Worm (Caenorhabditis elegans): ENCODE data around the gene exos-9.

exos-9 gene

ce11 chrIII:7221103-7221502 lies 23.2 kb upstream of the exos-9 start:
- TF ChIP-seq skn-1 (tag; optimal IDR thresholded peaks at IDR 0.05) (no peak), nhr-102 (tag; optimal IDR thresholded peaks at IDR 0.05) (peak; percentile 23), R02D3.7 (tag; optimal IDR thresholded peaks at IDR 0.05) (peak; percentile 65), duxl-1 (tag; optimal IDR thresholded peaks at IDR 0.05; ENCODE audit: poor library complexity) (peak; percentile 16), lsy-2 (tag; optimal IDR thresholded peaks at IDR 0.05) (peak in 1 of 2 experiments; percentile 52), daf-16 (GFP tag; optimal IDR thresholded peaks at IDR 0.05) (no peak), daf-16 (tag; optimal IDR thresholded peaks at IDR 0.05) (peak; percentile 1), spr-3 (GFP tag; optimal IDR thresholded peaks at IDR 0.05) (no peak)

- TF ChIP-seq nhr-77 (tag; optimal IDR thresholded peaks at IDR 0.05) = no peak
- TF ChIP-seq hlh-30 (tag; optimal IDR thresholded peaks at IDR 0.05; ENCODE audit: insufficient read depth) = peak; percentile 68
- TF ChIP-seq aly-2 (tag; optimal IDR thresholded peaks at IDR 0.05) = no peak
- TF ChIP-seq ceh-20 (GFP tag; IDR thresholded peaks at IDR 0.05) = 0 out of 2 replicates have a peak, but pooled peaks have one; percentile 48
- TF ChIP-seq nhr-28 (tag; optimal IDR thresholded peaks at IDR 0.05) = peak; percentile 5
- no peak for TF ChIP-seq ceh-32 (tag; optimal IDR thresholded peaks at IDR 0.05; ENCODE audit: poor library complexity)
- peak; percentile 84 for TF ChIP-seq aha-1 (tag)
- no peak for TF ChIP-seq mes-2 (tag; optimal IDR thresholded peaks at IDR 0.05; ENCODE audit: poor library complexity, severe bottlenecking)
- no peak for TF ChIP-seq ceh-62 (tag; optimal IDR thresholded peaks at IDR 0.05)
- TF ChIP-seq tra-1 (GFP tag; IDR thresholded peaks at IDR 0.05) = no peak
- TF ChIP-seq daf-16 (GFP tag; optimal IDR thresholded peaks at IDR 0.05) = peak in 1 of 2 experiments; percentile 95
- no peak for TF ChIP-seq daf-16 (tag; optimal IDR thresholded peaks at IDR 0.05)
- TF ChIP-seq mdl-1 (tag; optimal IDR thresholded peaks at IDR 0.05) = peak in 1 of 2 experiments; percentile 0
- no peak for TF ChIP-seq attf-4 (tag; optimal IDR thresholded peaks at IDR 0.05)
- TF ChIP-seq lsy-2 (tag; optimal IDR thresholded peaks at IDR 0.05) = peak in 1 of 2 experiments; percentile 18
- peak; percentile 82 for TF ChIP-seq nhr-11 (tag; optimal IDR thresholded peaks at IDR 0.05)
- peak in 1 of 2 experiments; percentile 68 for TF ChIP-seq unc-62 (GFP tag; optimal IDR thresholded peaks at IDR 0.05 in 1 of 2)
- no peak for TF ChIP-seq unc-62 (tag; optimal IDR thresholded peaks at IDR 0.05)
- TF ChIP-seq hlh-11 (tag; optimal IDR thresholded peaks at IDR 0.05) = peak; percentile 68
Observed at ce11 chrIII:7216924-7217521, 19.1 kb upstream of the exos-9 start.

- TF ChIP-seq nhr-237 (tag; optimal IDR thresholded peaks at IDR 0.05) = no peak
- no peak for TF ChIP-seq rbr-2 (tag; optimal IDR thresholded peaks at IDR 0.05)
- TF ChIP-seq ZK337.2 (GFP tag; IDR thresholded peaks at IDR 0.05) = no peak
- TF ChIP-seq dmd-9 (GFP tag; IDR thresholded peaks at IDR 0.05) = no peak
- TF ChIP-seq ceh-28 (tag; optimal IDR thresholded peaks at IDR 0.05) = no peak
- no peak for TF ChIP-seq jun-1 (tag; optimal IDR thresholded peaks at IDR 0.05)
- TF ChIP-seq ama-1 (optimal IDR thresholded peaks at IDR 0.05) = no peak
- TF ChIP-seq egl-43 (GFP tag; IDR thresholded peaks at IDR 0.05) = no peak
- no peak for TF ChIP-seq lin-39 (tag; optimal IDR thresholded peaks at IDR 0.05)
- TF ChIP-seq pqm-1 (tag; optimal IDR thresholded peaks at IDR 0.05) = no peak
Observed at ce11 chrIII:7216226-7216625, 18.4 kb upstream of the exos-9 start, which contains the start of gene R151.1. Gene R151.1, plus strand, starts transcription at chrIII:7216526.

- TF ChIP-seq mdl-1 (tag; optimal IDR thresholded peaks at IDR 0.05) (no peak), unc-62 (GFP tag; optimal IDR thresholded peaks at IDR 0.05 in 1 of 2) (peak in 1 of 2 experiments; percentile 54), unc-62 (tag; optimal IDR thresholded peaks at IDR 0.05) (no peak), daf-16 (GFP tag; optimal IDR thresholded peaks at IDR 0.05) (no peak), daf-16 (tag; optimal IDR thresholded peaks at IDR 0.05) (no peak)
Observed at ce11 chrIII:7215532-7215931, 17.7 kb upstream of the exos-9 start.

ce11 chrIII:7212028-7212427 lies 14.2 kb upstream of the exos-9 start:
- peak; percentile 28; the same call in 1 of the 2 replicates for TF ChIP-seq dmd-6 (GFP tag; IDR thresholded peaks at IDR 0.05)
- peak; percentile 36 for TF ChIP-seq nhr-28 (tag; optimal IDR thresholded peaks at IDR 0.05)
- TF ChIP-seq ceh-32 (tag; optimal IDR thresholded peaks at IDR 0.05; ENCODE audit: poor library complexity) = no peak
- no peak for TF ChIP-seq Y75B8A.6 (GFP tag; IDR thresholded peaks at IDR 0.05)
- TF ChIP-seq lin-13 (GFP tag; optimal IDR thresholded peaks at IDR 0.05) = no peak
- TF ChIP-seq hlh-11 (tag; optimal IDR thresholded peaks at IDR 0.05) = peak; percentile 31
- no peak for TF ChIP-seq ceh-20 (GFP tag; IDR thresholded peaks at IDR 0.05)
- TF ChIP-seq daf-16 (GFP tag; optimal IDR thresholded peaks at IDR 0.05) = no peak
- TF ChIP-seq daf-16 (tag; optimal IDR thresholded peaks at IDR 0.05) = peak; percentile 29
- TF ChIP-seq unc-62 (GFP tag; optimal IDR thresholded peaks at IDR 0.05 in 1 of 2) = peak in 1 of 2 experiments; percentile 61
- TF ChIP-seq unc-62 (tag; optimal IDR thresholded peaks at IDR 0.05) = no peak
- peak; percentile 55 for TF ChIP-seq pqm-1 (tag; optimal IDR thresholded peaks at IDR 0.05)

Measured in whole organism, L4 larva.